Fruit fly (Drosophila melanogaster): Measurements from ENCODE around the gene CG6067.

- TF ChIP-seq Vsx2 (GFP tag; optimal IDR thresholded peaks at IDR 0.05; ENCODE audit: partially characterized antibody) (no peak), woc (GFP tag; optimal IDR thresholded peaks at IDR 0.05) (no peak), CG32264 (GFP tag; optimal IDR thresholded peaks at IDR 0.05) (no peak), Dfd (GFP tag; optimal IDR thresholded peaks at IDR 0.05) (no peak), h (GFP tag; optimal IDR thresholded peaks at IDR 0.05) (no peak), brk (GFP tag; optimal IDR thresholded peaks at IDR 0.05) (no peak), Dif (GFP tag; optimal IDR thresholded peaks at IDR 0.05; ENCODE audit: partially characterized antibody) (no peak), OdsH (GFP tag; optimal IDR thresholded peaks at IDR 0.05) (no peak), psq (GFP tag; optimal IDR thresholded peaks at IDR 0.05) (no peak)
Measured at dm6 chrX:5922057-5922456, 33.4 kb upstream of the CG6067 start.
